Worm (Caenorhabditis elegans) whole organism, L3 larva: ENCODE results near the gene act-4.

Experiments used
- R02D3.7 ChIP-seq: fragments of 150-350 bp; optimal IDR thresholded peaks from 2 replicates; lab custom pipeline; 2014; ENCODE audit warnings: missing biosample characterization, missing genetic modification characterization
- ZK546.5 ChIP-seq: sonication (generic microtip); optimal IDR thresholded peaks from 2 replicates; lab custom pipeline; 2017; ENCODE audit warnings: missing biosample characterization, missing genetic modification characterization
- aly-2 ChIP-seq: fragments of 150-350 bp; optimal IDR thresholded peaks from 2 replicates; lab custom pipeline; 2014; ENCODE audit warnings: missing biosample characterization, missing genetic modification characterization
- ama-1 ChIP-seq: fragments of 150-350 bp; optimal IDR thresholded peaks from 2 replicates; lab custom pipeline; 2018
- ceh-16 ChIP-seq: sonication (generic microtip); optimal IDR thresholded peaks from 2 replicates; lab custom pipeline; 2017; ENCODE audit warnings: missing biosample characterization, missing genetic modification characterization
- ceh-82 ChIP-seq: fragments of 150-350 bp; optimal IDR thresholded peaks from 2 replicates; lab custom pipeline; 2014; ENCODE audit warnings: missing biosample characterization, missing genetic modification characterization
- ceh-9 ChIP-seq: sonication (generic microtip); optimal IDR thresholded peaks from 2 replicates; lab custom pipeline; 2018; ENCODE audit warnings: missing biosample characterization, missing genetic modification characterization
- daf-12 ChIP-seq: fragments of 150-350 bp; optimal IDR thresholded peaks from 2 replicates; lab custom pipeline; 2014; ENCODE audit warnings: missing biosample characterization, missing genetic modification reagents, missing genetic modification characterization
- egl-27 ChIP-seq: sonication (generic microtip); optimal IDR thresholded peaks from 4 replicates; lab custom pipeline; 2017; ENCODE audit warnings: missing biosample characterization, missing genetic modification reagents, missing genetic modification characterization
- egl-5 ChIP-seq: fragments of 150-350 bp; optimal IDR thresholded peaks from 2 replicates; lab custom pipeline; 2017; ENCODE audit warnings: missing biosample characterization, missing genetic modification reagents, missing genetic modification characterization, inconsistent platforms
- elt-1 ChIP-seq: fragments of 150-350 bp; optimal IDR thresholded peaks from 2 replicates; lab custom pipeline; 2014; ENCODE audit warnings: missing biosample characterization, missing genetic modification characterization
- elt-2 ChIP-seq: sonication (generic microtip); optimal IDR thresholded peaks from 2 replicates; lab custom pipeline; 2016; ENCODE audit warnings: missing genetic modification reagents, mild to moderate bottlenecking, missing genetic modification characterization, missing compliant biosample characterization
- elt-3 ChIP-seq, 3 experiments: fragments of 150-350 bp in 1 of 3; sonication (generic microtip) in 2 of 3; optimal IDR thresholded peaks; 2 replicates in 2 of 3; 4 replicates in 1 of 3; lab custom pipeline; 2014 to 2017; ENCODE audit warnings: missing biosample characterization in 3 of 3, missing genetic modification characterization in 3 of 3
- eor-1 ChIP-seq, 2 experiments: fragments of 150-350 bp; optimal IDR thresholded peaks; 2 replicates each; lab custom pipeline; 2014 to 2018; ENCODE audit warnings: missing biosample characterization in 2 of 2, missing genetic modification characterization in 2 of 2
- fkh-10 ChIP-seq: sonication (generic microtip); optimal IDR thresholded peaks from 2 replicates; lab custom pipeline; 2017; ENCODE audit warnings: missing biosample characterization, missing genetic modification reagents, missing genetic modification characterization
- fkh-2 ChIP-seq: fragments of 150-350 bp; optimal IDR thresholded peaks from 2 replicates; lab custom pipeline; 2014; ENCODE audit warnings: missing biosample characterization, missing genetic modification reagents, missing genetic modification characterization
- jun-1 ChIP-seq: fragments of 150-350 bp; optimal IDR thresholded peaks from 2 replicates; lab custom pipeline; 2014; ENCODE audit warnings: missing biosample characterization, missing genetic modification reagents, missing genetic modification characterization
- lin-15B ChIP-seq: fragments of 150-350 bp; optimal IDR thresholded peaks from 2 replicates; lab custom pipeline; 2014; ENCODE audit warnings: missing biosample characterization, missing genetic modification characterization
- lin-39 ChIP-seq: fragments of 150-350 bp; optimal IDR thresholded peaks from 2 replicates; lab custom pipeline; 2018; ENCODE audit warnings: missing biosample characterization, missing genetic modification reagents, missing genetic modification characterization
- mdl-1 ChIP-seq: fragments of 150-350 bp; optimal IDR thresholded peaks from 2 replicates; lab custom pipeline; 2014; ENCODE audit warnings: missing biosample characterization, missing genetic modification characterization
- mml-1 ChIP-seq: fragments of 150-350 bp; sonication (generic microtip); optimal IDR thresholded peaks from 3 replicates; lab custom pipeline; 2014; ENCODE audit warnings: missing biosample characterization, missing genetic modification characterization
- nfya-1 ChIP-seq: sonication (generic microtip); optimal IDR thresholded peaks from 2 replicates; lab custom pipeline; 2017; ENCODE audit warnings: missing genetic modification characterization, mild to moderate bottlenecking, missing compliant biosample characterization, antibody characterized with exemption, moderate library complexity; ENCODE audit not compliant: insufficient read depth
- nhr-11 ChIP-seq: fragments of 150-350 bp; optimal IDR thresholded peaks from 2 replicates; lab custom pipeline; 2014; ENCODE audit warnings: missing biosample characterization, missing genetic modification characterization
- nhr-12 ChIP-seq: fragments of 150-350 bp; optimal IDR thresholded peaks from 2 replicates; lab custom pipeline; 2014; ENCODE audit warnings: missing biosample characterization, missing genetic modification characterization
- nhr-23 ChIP-seq: fragments of 150-350 bp; optimal IDR thresholded peaks from 2 replicates; lab custom pipeline; 2014; ENCODE audit warnings: missing biosample characterization, missing genetic modification reagents, missing genetic modification characterization
- nhr-237 ChIP-seq: fragments of 150-350 bp; optimal IDR thresholded peaks from 2 replicates; lab custom pipeline; 2014; ENCODE audit warnings: missing biosample characterization, missing genetic modification characterization
- nhr-25 ChIP-seq: sonication (generic microtip); optimal IDR thresholded peaks from 2 replicates; lab custom pipeline; 2017; ENCODE audit warnings: missing biosample characterization, missing genetic modification characterization
- nhr-28 ChIP-seq: fragments of 150-350 bp; optimal IDR thresholded peaks from 2 replicates; lab custom pipeline; 2014; ENCODE audit warnings: missing biosample characterization, missing genetic modification characterization
- nhr-43 ChIP-seq: sonication (generic microtip); optimal IDR thresholded peaks from 2 replicates; lab custom pipeline; 2016; ENCODE audit warnings: mild to moderate bottlenecking, missing genetic modification characterization, missing compliant biosample characterization; ENCODE audit not compliant: poor library complexity, severe bottlenecking
- nhr-67 ChIP-seq: fragments of 150-350 bp; optimal IDR thresholded peaks from 2 replicates; lab custom pipeline; 2014; ENCODE audit warnings: missing biosample characterization, missing genetic modification characterization
- nhr-76 ChIP-seq: fragments of 150-350 bp; sonication (generic microtip); optimal IDR thresholded peaks from 5 replicates; lab custom pipeline; 2014; ENCODE audit warnings: missing biosample characterization, missing genetic modification characterization
- pha-4 ChIP-seq: fragments of 150-350 bp; optimal IDR thresholded peaks from 2 replicates; lab custom pipeline; 2014; ENCODE audit warnings: missing biosample characterization, missing genetic modification reagents, missing genetic modification characterization
- pqm-1 ChIP-seq: fragments of 150-350 bp; optimal IDR thresholded peaks from 2 replicates; lab custom pipeline; 2017; ENCODE audit warnings: missing biosample characterization, missing genetic modification characterization, inconsistent platforms
- sea-2 ChIP-seq: fragments of 150-350 bp; sonication (generic microtip); optimal IDR thresholded peaks from 4 replicates; lab custom pipeline; 2014; ENCODE audit warnings: missing biosample characterization, missing genetic modification reagents, missing genetic modification characterization
- skn-1 ChIP-seq: fragments of 150-350 bp; optimal IDR thresholded peaks from 2 replicates; lab custom pipeline; 2014; ENCODE audit warnings: missing biosample characterization, missing genetic modification characterization
- tbx-2 ChIP-seq: sonication (generic microtip); optimal IDR thresholded peaks from 2 replicates; lab custom pipeline; 2016; ENCODE audit warnings: mild to moderate bottlenecking, missing genetic modification characterization, missing compliant biosample characterization
- unc-39 ChIP-seq: sonication (generic microtip); optimal IDR thresholded peaks from 4 replicates; lab custom pipeline; 2017; ENCODE audit warnings: missing biosample characterization, missing genetic modification characterization
- unc-62 ChIP-seq: fragments of 150-350 bp; sonication (generic microtip); optimal IDR thresholded peaks from 4 replicates; lab custom pipeline; 2014; ENCODE audit warnings: missing biosample characterization, missing genetic modification reagents, missing genetic modification characterization
- zag-1 ChIP-seq: fragments of 150-350 bp; optimal IDR thresholded peaks from 2 replicates; lab custom pipeline; 2014; ENCODE audit warnings: missing biosample characterization, missing genetic modification characterization
- ztf-4 ChIP-seq: fragments of 150-350 bp; optimal IDR thresholded peaks from 2 replicates; lab custom pipeline; 2014; ENCODE audit warnings: missing biosample characterization, missing genetic modification characterization

act-4 gene

ce11 chrX:4938990-4939389 is 21.4 kb upstream of the act-4 start:
- no peak for TF ChIP-seq elt-2
- TF ChIP-seq fkh-10: peak; percentile 54
- TF ChIP-seq, all 47 proteins: peak for 1

ce11 chrX:4947749-4948148 is 12.7 kb upstream of the act-4 start, which contains the start of gene tyra-3:
Gene tyra-3 (plus strand): TSS chrX:4948049.
- no peak for TF ChIP-seq jun-1
- TF ChIP-seq nhr-76 (tag; lab: Kevin White, UChicago): no peak
- TF ChIP-seq lin-15B (tag; lab: Kevin White, UChicago): no peak
- no peak for TF ChIP-seq unc-62 (GFP tag; lab: Kevin White, UChicago)
- no peak for TF ChIP-seq ztf-4
- TF ChIP-seq daf-12: no peak
- no peak for TF ChIP-seq mml-1 (tag; lab: Kevin White, UChicago)
- no peak for TF ChIP-seq mdl-1 (tag; lab: Kevin White, UChicago)
- no peak for TF ChIP-seq ceh-16 (tag; lab: Kevin White, UChicago)
- no peak for TF ChIP-seq pqm-1 (tag; lab: Kevin White, UChicago)
- TF ChIP-seq zag-1 (tag; lab: Kevin White, UChicago): no peak
- TF ChIP-seq skn-1 (tag; lab: Kevin White, UChicago): no peak
- no peak for TF ChIP-seq nhr-25
- TF ChIP-seq lin-39: no peak
- TF ChIP-seq fkh-10: no peak
- TF ChIP-seq elt-1 (tag; lab: Kevin White, UChicago): no peak
- TF ChIP-seq ceh-9 (tag; lab: Kevin White, UChicago): no peak
- TF ChIP-seq pha-4: no peak
- no peak for TF ChIP-seq tbx-2

- TF ChIP-seq skn-1 (tag; lab: Kevin White, UChicago) (no peak), lin-39 (peak; percentile 8), aly-2 (tag; lab: Kevin White, UChicago) (no peak), nhr-11 (tag; lab: Kevin White, UChicago) (peak; percentile 7), egl-5 (tag; lab: Kevin White, UChicago) (peak; percentile 45), pqm-1 (tag; lab: Kevin White, UChicago) (no peak), elt-3 (tag; optimal IDR thresholded peaks at IDR 0.05; lab: Kevin White, UChicago) (no peak), nfya-1 (peak; percentile 23), pha-4 (peak; percentile 20)
Measured at ce11 chrX:4957259-4957658, 3.2 kb upstream of the act-4 start, which contains the start of gene M03F4.4. Gene M03F4.4 (minus strand): TSS chrX:4957418.

- TF ChIP-seq daf-12: no peak
- TF ChIP-seq pha-4: peak; percentile 54
- no peak for TF ChIP-seq elt-3 (tag; optimal IDR thresholded peaks at IDR 0.05; lab: Kevin White, UChicago)
Measured at ce11 chrX:4958986-4959385, 1.4 kb upstream of the act-4 start.

- TF ChIP-seq nhr-67 (tag; lab: Kevin White, UChicago): no peak
- no peak for TF ChIP-seq mdl-1 (tag; lab: Kevin White, UChicago)
- TF ChIP-seq elt-1 (tag; lab: Kevin White, UChicago): no peak
- TF ChIP-seq nhr-28 (tag; lab: Kevin White, UChicago): no peak
- no peak for TF ChIP-seq ztf-4
- no peak for TF ChIP-seq aly-2 (tag; lab: Kevin White, UChicago)
- no peak for TF ChIP-seq egl-27 (tag; lab: Kevin White, UChicago)
- TF ChIP-seq nfya-1: peak; percentile 4
- TF ChIP-seq nhr-11 (tag; lab: Kevin White, UChicago): no peak
- TF ChIP-seq ceh-82 (tag; lab: Kevin White, UChicago): no peak
- TF ChIP-seq egl-5 (tag; lab: Kevin White, UChicago): peak; percentile 56
Measured at ce11 chrX:4959440-4959839, 981 bp upstream of the act-4 start.

ce11 chrX:4960910-4961680 is 674 bp downstream of the act-4 start:
- no peak for TF ChIP-seq fkh-2 (tag; lab: Kevin White, UChicago)
- no peak for TF ChIP-seq mdl-1 (tag; lab: Kevin White, UChicago)
- TF ChIP-seq sea-2 (GFP tag; lab: Kevin White, UChicago): no peak
- no peak for TF ChIP-seq nhr-76 (tag; lab: Kevin White, UChicago)
- TF ChIP-seq nhr-23: peak; percentile 8
- no peak for TF ChIP-seq ZK546.5 (tag; lab: Kevin White, UChicago)
- TF ChIP-seq egl-5 (tag; lab: Kevin White, UChicago): no peak
- TF ChIP-seq pqm-1 (tag; lab: Kevin White, UChicago): no peak
- TF ChIP-seq nhr-237 (tag; lab: Kevin White, UChicago): no peak
- no peak for TF ChIP-seq aly-2 (tag; lab: Kevin White, UChicago)
- TF ChIP-seq unc-39 (tag; lab: Kevin White, UChicago): no peak
- TF ChIP-seq nhr-28 (tag; lab: Kevin White, UChicago): no peak
- no peak for TF ChIP-seq lin-15B (tag; lab: Kevin White, UChicago)
- peak; percentile 34 for TF ChIP-seq nhr-25
- TF ChIP-seq nhr-43 (tag; lab: Kevin White, UChicago): no peak
- no peak for TF ChIP-seq eor-1 (tag; optimal IDR thresholded peaks at IDR 0.05; lab: Kevin White, UChicago)
- peak; percentile 24 for TF ChIP-seq pha-4
- no peak for TF ChIP-seq lin-39
- no peak for TF ChIP-seq elt-3 (tag; optimal IDR thresholded peaks at IDR 0.05; lab: Kevin White, UChicago)
- no peak for TF ChIP-seq ztf-4
- no peak for TF ChIP-seq fkh-10
- no peak for TF ChIP-seq R02D3.7 (tag; lab: Kevin White, UChicago)
- TF ChIP-seq nhr-12 (tag; lab: Kevin White, UChicago): no peak
- no peak for TF ChIP-seq nhr-11 (tag; lab: Kevin White, UChicago)
- no peak for TF ChIP-seq ama-1
